Worm (Caenorhabditis elegans) whole organism, mixed stage, embryonic: Measurements from ENCODE around the gene cas-1.

ENCODE experiments used
- M03D4.4 ChIP-seq: sonication (generic microtip); optimal IDR thresholded peaks from 2 replicates; lab custom pipeline; 2017; ENCODE audit warnings: mild to moderate bottlenecking, missing genetic modification characterization, missing compliant biosample characterization
- elt-3 ChIP-seq: fragments of 150-350 bp; optimal IDR thresholded peaks from 2 replicates; lab custom pipeline; 2014; ENCODE audit warnings: missing biosample characterization, missing genetic modification characterization
- mab-5 ChIP-seq: fragments of 150-350 bp; optimal IDR thresholded peaks from 2 replicates; lab custom pipeline; 2014; ENCODE audit warnings: missing biosample characterization, missing genetic modification characterization
- nhr-12 ChIP-seq: fragments of 150-350 bp; optimal IDR thresholded peaks from 2 replicates; lab custom pipeline; 2014; ENCODE audit warnings: missing biosample characterization, missing genetic modification characterization
- pha-4 ChIP-seq: fragments of 150-350 bp; optimal IDR thresholded peaks from 2 replicates; lab custom pipeline; 2018; ENCODE audit warnings: missing biosample characterization, missing genetic modification reagents, missing genetic modification characterization
- unc-62 ChIP-seq: fragments of 150-350 bp; optimal IDR thresholded peaks from 2 replicates; lab custom pipeline; 2014; ENCODE audit warnings: missing biosample characterization, missing genetic modification reagents, missing genetic modification characterization

ce11 chrX:16826500-16826899 is 13.0 kb upstream of the cas-1 start:
- TF ChIP-seq elt-3 (tag; lab: Kevin White, UChicago) (no peak), unc-62 (GFP tag; lab: Kevin White, UChicago) (no peak), nhr-12 (tag; lab: Kevin White, UChicago) (no peak), M03D4.4 (tag; lab: Kevin White, UChicago) (no peak), pha-4 (tag; lab: Kevin White, UChicago) (no peak), mab-5 (tag; lab: Kevin White, UChicago) (no peak)
